Fruit fly (Drosophila melanogaster): ENCODE results near the gene CG9837.

CG9837 gene

dm6 chr3R:8815074-8815473, 1.7 kb upstream of the CG9837 start:
- TF ChIP-seq Myc (optimal IDR thresholded peaks at IDR 0.05) (no peak), sv (GFP tag; optimal IDR thresholded peaks at IDR 0.05) (no peak), Hr83 (GFP tag; optimal IDR thresholded peaks at IDR 0.05; ENCODE audit: poor library complexity, severe bottlenecking) (no peak), h (GFP tag; optimal IDR thresholded peaks at IDR 0.05) (no peak), Abd-B (GFP tag; optimal IDR thresholded peaks at IDR 0.05) (no peak), lola (GFP tag; optimal IDR thresholded peaks at IDR 0.05) (no peak), tai (GFP tag; optimal IDR thresholded peaks at IDR 0.05) (no peak), Dfd (GFP tag; optimal IDR thresholded peaks at IDR 0.05) (no peak), GATAd (GFP tag; optimal IDR thresholded peaks at IDR 0.05) (no peak), Hr78 (GFP tag; optimal IDR thresholded peaks at IDR 0.05) (no peak), ey (GFP tag; optimal IDR thresholded peaks at IDR 0.05) (no peak), Vsx2 (GFP tag; optimal IDR thresholded peaks at IDR 0.05; ENCODE audit: partially characterized antibody) (no peak), Rel (GFP tag; optimal IDR thresholded peaks at IDR 0.05) (no peak), Rel (tag; optimal IDR thresholded peaks at IDR 0.05) (no peak), fru (GFP tag; optimal IDR thresholded peaks at IDR 0.05) (no peak), usp (GFP tag; optimal IDR thresholded peaks at IDR 0.05) (no peak), psq (GFP tag; optimal IDR thresholded peaks at IDR 0.05) (no peak), Sp1 (GFP tag; optimal IDR thresholded peaks at IDR 0.05) (no peak), brk (GFP tag; optimal IDR thresholded peaks at IDR 0.05) (no peak)

- TF ChIP-seq Rel (GFP tag; optimal IDR thresholded peaks at IDR 0.05) = no peak
- TF ChIP-seq Rel (tag; optimal IDR thresholded peaks at IDR 0.05) = peak; percentile 59
- no peak for TF ChIP-seq rgr (GFP tag; optimal IDR thresholded peaks at IDR 0.05)
- TF ChIP-seq OdsH (GFP tag; optimal IDR thresholded peaks at IDR 0.05) = no peak
- no peak for TF ChIP-seq dmrt93B (GFP tag; optimal IDR thresholded peaks at IDR 0.05)
- TF ChIP-seq usp (GFP tag; optimal IDR thresholded peaks at IDR 0.05) = no peak
- peak; percentile 1 for TF ChIP-seq Sp1 (GFP tag; optimal IDR thresholded peaks at IDR 0.05)
Measured at dm6 chr3R:8814029-8814647, 759 bp upstream of the CG9837 start.

dm6 chr3R:8812342-8812966, 925 bp downstream of the CG9837 start:
- TF ChIP-seq CG32264 (GFP tag; optimal IDR thresholded peaks at IDR 0.05) (peak; percentile 22), Hnf4 (GFP tag; optimal IDR thresholded peaks at IDR 0.05) (peak; percentile 18), psq (GFP tag; optimal IDR thresholded peaks at IDR 0.05) (peak; percentile 34), sage (GFP tag; optimal IDR thresholded peaks at IDR 0.05) (peak; percentile 12), Hr78 (GFP tag; optimal IDR thresholded peaks at IDR 0.05) (no peak), brk (GFP tag; optimal IDR thresholded peaks at IDR 0.05) (no peak), pan (optimal IDR thresholded peaks at IDR 0.05) (no peak), rgr (GFP tag; optimal IDR thresholded peaks at IDR 0.05) (peak; percentile 53), h (GFP tag; optimal IDR thresholded peaks at IDR 0.05) (peak; percentile 65), woc (GFP tag; optimal IDR thresholded peaks at IDR 0.05) (peak; percentile 53), ey (GFP tag; optimal IDR thresholded peaks at IDR 0.05) (peak; percentile 54), fru (GFP tag; optimal IDR thresholded peaks at IDR 0.05) (peak; percentile 72), br (GFP tag; optimal IDR thresholded peaks at IDR 0.05) (peak; percentile 46), foxo (GFP tag; optimal IDR thresholded peaks at IDR 0.05) (peak in 1 of 2 experiments; percentile 53), OdsH (GFP tag; optimal IDR thresholded peaks at IDR 0.05) (peak; percentile 32), sv (GFP tag; optimal IDR thresholded peaks at IDR 0.05) (peak; percentile 28), Rel (GFP tag; optimal IDR thresholded peaks at IDR 0.05) (no peak), Rel (tag; optimal IDR thresholded peaks at IDR 0.05) (no peak)

- TF ChIP-seq dl (GFP tag; optimal IDR thresholded peaks at IDR 0.05; ENCODE audit: insufficient read depth in 1 of 2, partially characterized antibody in 2 of 2) = peak in 1 of 2 experiments; percentile 17
- TF ChIP-seq usp (GFP tag; optimal IDR thresholded peaks at IDR 0.05) = no peak
- peak; percentile 95 for TF ChIP-seq Jra (GFP tag; optimal IDR thresholded peaks at IDR 0.05)
- TF ChIP-seq CG32264 (GFP tag; optimal IDR thresholded peaks at IDR 0.05) = peak; percentile 98
- TF ChIP-seq dmrt93B (GFP tag; optimal IDR thresholded peaks at IDR 0.05) = peak; percentile 97
- TF ChIP-seq Myc (optimal IDR thresholded peaks at IDR 0.05) = no peak
- peak; percentile 86 for TF ChIP-seq dsf (GFP tag; optimal IDR thresholded peaks at IDR 0.05; ENCODE audit: borderline replicate concordance)
- peak; percentile 82 for TF ChIP-seq pan (optimal IDR thresholded peaks at IDR 0.05)
- peak; percentile 89 for TF ChIP-seq CG9705 (GFP tag; optimal IDR thresholded peaks at IDR 0.05)
- TF ChIP-seq rgr (GFP tag; optimal IDR thresholded peaks at IDR 0.05) = peak; percentile 99
- no peak for TF ChIP-seq lola (GFP tag; optimal IDR thresholded peaks at IDR 0.05)
- TF ChIP-seq ey (GFP tag; optimal IDR thresholded peaks at IDR 0.05) = peak; percentile 99
- TF ChIP-seq tai (GFP tag; optimal IDR thresholded peaks at IDR 0.05) = peak; percentile 95
- peak; percentile 97 for TF ChIP-seq sage (GFP tag; optimal IDR thresholded peaks at IDR 0.05)
- peak; percentile 99 for TF ChIP-seq sv (GFP tag; optimal IDR thresholded peaks at IDR 0.05)
- peak; percentile 97 for TF ChIP-seq psq (GFP tag; optimal IDR thresholded peaks at IDR 0.05)
- peak; percentile 59 for TF ChIP-seq Hr83 (GFP tag; optimal IDR thresholded peaks at IDR 0.05; ENCODE audit: poor library complexity, severe bottlenecking)
- peak; percentile 99 for TF ChIP-seq OdsH (GFP tag; optimal IDR thresholded peaks at IDR 0.05)
- TF ChIP-seq foxo (GFP tag; optimal IDR thresholded peaks at IDR 0.05) = peak; percentile 95 to 99
- TF ChIP-seq Rel (GFP tag; optimal IDR thresholded peaks at IDR 0.05) = peak; percentile 97
- peak; percentile 91 for TF ChIP-seq Rel (tag; optimal IDR thresholded peaks at IDR 0.05)
- TF ChIP-seq Hr78 (GFP tag; optimal IDR thresholded peaks at IDR 0.05) = no peak
- no peak for TF ChIP-seq Vsx2 (GFP tag; optimal IDR thresholded peaks at IDR 0.05; ENCODE audit: partially characterized antibody)
- peak; percentile 99 for TF ChIP-seq fru (GFP tag; optimal IDR thresholded peaks at IDR 0.05)
- TF ChIP-seq Abd-B (GFP tag; optimal IDR thresholded peaks at IDR 0.05) = no peak
- TF ChIP-seq Dif (GFP tag; optimal IDR thresholded peaks at IDR 0.05; ENCODE audit: partially characterized antibody) = peak; percentile 76
- no peak for TF ChIP-seq CrebA (GFP tag; optimal IDR thresholded peaks at IDR 0.05; ENCODE audit: borderline replicate concordance)
- no peak for TF ChIP-seq jim (GFP tag; optimal IDR thresholded peaks at IDR 0.05)
- TF ChIP-seq Sp1 (GFP tag; optimal IDR thresholded peaks at IDR 0.05) = peak; percentile 98
- TF ChIP-seq Dfd (GFP tag; optimal IDR thresholded peaks at IDR 0.05) = no peak
- TF ChIP-seq br (GFP tag; optimal IDR thresholded peaks at IDR 0.05) = peak; percentile 99
Measured at dm6 chr3R:8811323-8811936, 1.9 kb downstream of the CG9837 start.

Measured in whole organism, wandering third instar larva.